Worm (Caenorhabditis elegans) whole organism, late embryonic: Measurements from ENCODE around the gene C08B6.11.

ENCODE experiments used
- C38D4.7 ChIP-seq: fragments of 200-800 bp; sonication (Bioruptor generic); optimal IDR thresholded peaks from 2 replicates; lab custom pipeline; 2018; ENCODE audit warnings: mild to moderate bottlenecking, missing genetic modification characterization, moderate library complexity, missing compliant biosample characterization
- F13H6.1 ChIP-seq: sonication (generic microtip); optimal IDR thresholded peaks from 2 replicates; lab custom pipeline; 2016; ENCODE audit warnings: missing genetic modification characterization, missing compliant biosample characterization
- Y22D7AL.16 ChIP-seq: sonication (generic microtip); optimal IDR thresholded peaks from 2 replicates; lab custom pipeline; 2016; ENCODE audit warnings: missing genetic modification characterization, missing compliant biosample characterization
- dve-1 ChIP-seq: sonication (generic microtip); optimal IDR thresholded peaks from 2 replicates; lab custom pipeline; 2017; ENCODE audit warnings: antibody characterized with exemption, mild to moderate bottlenecking, missing genetic modification characterization, missing compliant biosample characterization
- elt-2 ChIP-seq: sonication (generic microtip); optimal IDR thresholded peaks from 2 replicates; lab custom pipeline; 2016; ENCODE audit warnings: missing genetic modification reagents, missing genetic modification characterization, missing compliant biosample characterization
- fax-1 ChIP-seq: sonication (generic microtip); optimal IDR thresholded peaks from 2 replicates; lab custom pipeline; 2016; ENCODE audit warnings: missing genotype, missing genetic modification characterization, missing compliant biosample characterization
- nfya-1 ChIP-seq: sonication (generic microtip); optimal IDR thresholded peaks from 2 replicates; lab custom pipeline; 2017; ENCODE audit warnings: missing genetic modification characterization, mild to moderate bottlenecking, missing compliant biosample characterization, antibody characterized with exemption, moderate library complexity
- nhr-11 ChIP-seq: fragments of 150-350 bp; optimal IDR thresholded peaks from 2 replicates; lab custom pipeline; 2014; ENCODE audit warnings: missing biosample characterization, missing genetic modification characterization
- pqm-1 ChIP-seq: sonication (generic microtip); optimal IDR thresholded peaks from 2 replicates; lab custom pipeline; 2016; ENCODE audit warnings: missing genetic modification characterization, missing compliant biosample characterization
- rnt-1 ChIP-seq: sonication (generic microtip); optimal IDR thresholded peaks from 2 replicates; lab custom pipeline; 2016; ENCODE audit warnings: missing genetic modification characterization, missing compliant biosample characterization
- ttx-3 ChIP-seq: sonication (generic microtip); optimal IDR thresholded peaks from 2 replicates; lab custom pipeline; 2016; ENCODE audit warnings: missing genetic modification reagents, missing genetic modification characterization, missing compliant biosample characterization
- unc-86 ChIP-seq: sonication (generic microtip); optimal IDR thresholded peaks from 2 replicates; lab custom pipeline; 2016; ENCODE audit warnings: missing genetic modification characterization, missing compliant biosample characterization

ce11 chrV:10104785-10105310 lies 2.6 kb upstream of the C08B6.11 start, which contains the start of gene ugt-17:
- TF ChIP-seq F13H6.1 (tag; lab: Kevin White, UChicago): no peak
- TF ChIP-seq fax-1 (tag; lab: Kevin White, UChicago): no peak
- no peak for TF ChIP-seq nhr-11 (tag; lab: Kevin White, UChicago)
- TF ChIP-seq ttx-3 (tag; lab: Kevin White, UChicago): no peak
- no peak for TF ChIP-seq dve-1
- TF ChIP-seq unc-86 (tag; lab: Kevin White, UChicago): no peak
- TF ChIP-seq elt-2 (tag; lab: Kevin White, UChicago): no peak
- no peak for TF ChIP-seq Y22D7AL.16 (tag; lab: Kevin White, UChicago)
- no peak for TF ChIP-seq pqm-1 (tag; lab: Kevin White, UChicago)
- TF ChIP-seq nfya-1 (tag; lab: Kevin White, UChicago): no peak
- no peak for TF ChIP-seq C38D4.7 (GFP tag; lab: Kevin White, UChicago)
- no peak for TF ChIP-seq rnt-1 (tag; lab: Kevin White, UChicago)
